Worm (Caenorhabditis elegans): ENCODE measurements around the gene srh-61.

DNA sequence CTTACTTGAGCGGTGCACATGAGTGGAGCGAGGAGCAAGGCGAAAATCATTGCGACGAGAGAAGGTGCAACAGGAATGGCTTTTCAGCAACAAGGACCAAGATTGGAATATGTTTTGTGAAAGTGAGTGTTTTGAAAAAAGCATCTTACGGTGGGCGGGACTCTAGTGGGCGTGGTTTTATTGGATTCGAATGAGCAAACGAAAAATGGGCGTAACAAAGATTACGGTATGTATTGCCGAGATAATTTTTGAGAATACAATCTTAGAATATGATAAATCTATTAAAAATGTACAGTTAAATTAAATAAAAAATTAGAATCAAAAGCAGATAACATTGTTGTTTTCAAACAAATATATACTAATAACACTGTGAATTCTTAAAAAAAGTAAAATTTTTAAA, 44.0 kb upstream of the srh-61 start, which contains the start of gene F49C5.12:
- TF ChIP-seq ztf-11 (tag; optimal IDR thresholded peaks at IDR 0.05), result no peak
- no peak for TF ChIP-seq nhr-28 (tag; optimal IDR thresholded peaks at IDR 0.05)
- TF ChIP-seq unc-62 (GFP tag; optimal IDR thresholded peaks at IDR 0.05), result no peak
- TF ChIP-seq lsy-2 (tag; optimal IDR thresholded peaks at IDR 0.05), result no peak
- no peak for TF ChIP-seq nhr-76 (tag; optimal IDR thresholded peaks at IDR 0.05)
- no peak for TF ChIP-seq snpc-4 (tag; optimal IDR thresholded peaks at IDR 0.05)

Measured in whole organism, mixed stage, embryonic.